Fruit fly (Drosophila melanogaster) whole organism, wandering third instar larva: ENCODE measurements around the gene CG43725.

Experiments
- CrebA ChIP-seq: fragments of 200-800 bp; sonication (Bioruptor generic); optimal IDR thresholded peaks from 2 replicates; lab custom pipeline; 2016; ENCODE audit warnings: missing biosample characterization, mild to moderate bottlenecking, missing genetic modification characterization, borderline replicate concordance
- GATAd ChIP-seq: sonication (Bioruptor generic); optimal IDR thresholded peaks from 2 replicates; lab custom pipeline; 2016; ENCODE audit warnings: missing biosample characterization, missing genetic modification characterization
- Hr78 ChIP-seq: fragments of >200 bp; optimal IDR thresholded peaks from 2 replicates; lab custom pipeline; 2017; ENCODE audit warnings: missing biosample characterization, missing genetic modification characterization
- OdsH ChIP-seq: fragments of 200-800 bp; sonication (Bioruptor generic); optimal IDR thresholded peaks from 2 replicates; lab custom pipeline; 2016; ENCODE audit warnings: missing biosample characterization, mild to moderate bottlenecking, missing genetic modification characterization
- br ChIP-seq: fragments of 200-800 bp; sonication (Bioruptor generic); optimal IDR thresholded peaks from 2 replicates; lab custom pipeline; 2016; ENCODE audit warnings: missing biosample characterization, missing genetic modification characterization
- dl ChIP-seq, 2 experiments: fragments of 175-275, 200-275 bp in 1 of 2; fragments of 200-275 bp in 1 of 2; sonication (Bioruptor generic); optimal IDR thresholded peaks; lab custom pipeline; 2018; ENCODE audit warnings: mild to moderate bottlenecking in 2 of 2, missing biosample characterization in 2 of 2, missing genetic modification characterization in 2 of 2, moderate library complexity in 2 of 2; ENCODE audit not compliant: partially characterized antibody in 2 of 2, insufficient read depth in 1 of 2
- jim ChIP-seq: fragments of 175-275, 200-325 bp; sonication (Bioruptor generic); optimal IDR thresholded peaks from 2 replicates; lab custom pipeline; 2016; ENCODE audit warnings: missing biosample characterization, mild to moderate bottlenecking, missing genetic modification characterization
- pan ChIP-seq: fragments of >200 bp; optimal IDR thresholded peaks from 2 replicates; lab custom pipeline; 2017
- woc ChIP-seq: sonication (Bioruptor generic); optimal IDR thresholded peaks from 2 replicates; lab custom pipeline; 2016; ENCODE audit warnings: missing biosample characterization, mild to moderate bottlenecking, missing genetic modification characterization

DNA sequence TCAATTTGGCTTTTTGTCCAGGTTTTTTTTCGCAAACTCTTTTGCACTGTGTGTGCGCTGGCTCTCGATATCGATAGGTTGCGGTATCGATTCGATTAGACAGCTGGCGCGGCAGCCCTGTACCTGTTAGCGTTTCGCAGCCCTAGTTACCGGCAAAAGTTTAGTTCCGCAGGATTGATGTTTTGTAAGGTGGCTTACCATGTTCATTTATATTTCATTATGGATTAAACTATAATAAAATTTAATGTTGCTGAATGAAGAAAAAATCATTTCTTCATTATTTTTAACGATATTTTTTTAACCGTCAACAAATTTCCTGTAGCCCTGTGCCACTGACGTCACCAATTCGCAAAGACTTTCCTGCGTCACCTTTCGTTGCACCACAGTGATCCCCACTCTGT, 31.2 kb downstream of the CG43725 start, which contains the start of gene Reps:
- TF ChIP-seq jim (GFP tag; lab: Kevin White, UChicago), result peak; percentile 87
- no peak for TF ChIP-seq pan (lab: Kevin White, UChicago)
- peak; percentile 90 for TF ChIP-seq GATAd (GFP tag; lab: Kevin White, UChicago)
- TF ChIP-seq br (GFP tag; lab: Kevin White, UChicago), result peak; percentile 97
- no peak for TF ChIP-seq Hr78
- no peak for TF ChIP-seq CrebA (GFP tag; lab: Kevin White, UChicago)
- TF ChIP-seq OdsH (GFP tag; lab: Kevin White, UChicago), result peak; percentile 97
- TF ChIP-seq woc (GFP tag; lab: Kevin White, UChicago), result peak; percentile 97
- no peak for TF ChIP-seq dl (GFP tag; optimal IDR thresholded peaks at IDR 0.05; lab: Kevin White, UChicago; ENCODE audit: insufficient read depth in 1 of 2, partially characterized antibody in 2 of 2)
